Fruit fly (Drosophila melanogaster) S2 (cell line): Measurements from ENCODE around the gene CG13982.

ENCODE experiments used
- CG8478 ChIP-seq: fragments of >200 bp; optimal IDR thresholded peaks from 2 replicates; lab custom pipeline; 2018
- CTCF ChIP-seq, 2 experiments: fragments of >200 bp; optimal IDR thresholded peaks; 2 replicates each; lab custom pipeline; 2018

CG13982 gene

DNA sequence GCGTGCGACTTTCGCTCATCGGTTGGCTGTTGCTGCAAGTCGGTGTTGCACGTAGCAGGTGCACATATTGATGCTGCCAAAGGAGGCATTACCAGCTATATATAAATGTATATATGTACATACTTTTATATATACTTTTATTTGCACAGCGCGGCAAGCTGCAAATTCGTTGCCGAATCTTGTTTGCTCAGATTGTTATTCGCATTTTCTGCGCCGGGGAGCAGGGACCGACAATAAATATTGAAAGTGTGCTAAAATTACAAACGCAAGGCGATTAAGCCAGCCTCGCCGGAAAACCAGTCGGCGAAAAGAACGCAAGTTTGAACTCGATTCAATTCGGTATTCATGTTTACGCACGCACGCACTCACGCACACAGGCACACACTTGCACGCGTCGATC is 52.7 kb downstream of the CG13982 start:
- TF ChIP-seq CG8478 (lab: Kevin White, UChicago), result no peak
- TF ChIP-seq CTCF (optimal IDR thresholded peaks at IDR 0.05; lab: Kevin White, UChicago), result no peak
